Worm (Caenorhabditis elegans): ENCODE results near the gene nhr-286.
A peak's percentile ranks its signal among the peaks of the same experiment; 100 is the strongest.

nhr-286 gene

ce11 chrV:7132248-7132647, 40.8 kb upstream of the nhr-286 start, which contains the start of gene sre-10:
Gene sre-10 (plus strand): TSS chrV:7132548.
- no peak for TF ChIP-seq sea-2 (GFP tag; optimal IDR thresholded peaks at IDR 0.05)
- TF ChIP-seq elt-1 (tag; optimal IDR thresholded peaks at IDR 0.05), result no peak
- no peak for TF ChIP-seq ama-1 (optimal IDR thresholded peaks at IDR 0.05)
- no peak for TF ChIP-seq elt-2 (tag; optimal IDR thresholded peaks at IDR 0.05)
- TF ChIP-seq nhr-28 (tag; optimal IDR thresholded peaks at IDR 0.05), result no peak
- TF ChIP-seq ZK546.5 (tag; optimal IDR thresholded peaks at IDR 0.05), result no peak
- no peak for TF ChIP-seq nhr-25 (tag; optimal IDR thresholded peaks at IDR 0.05)
- TF ChIP-seq nhr-67 (tag; optimal IDR thresholded peaks at IDR 0.05), result no peak
- TF ChIP-seq eor-1 (tag; optimal IDR thresholded peaks at IDR 0.05), result no peak
- TF ChIP-seq ceh-16 (tag; optimal IDR thresholded peaks at IDR 0.05), result no peak
- no peak for TF ChIP-seq ztf-11 (tag; optimal IDR thresholded peaks at IDR 0.05)
- no peak for TF ChIP-seq mdl-1 (tag; optimal IDR thresholded peaks at IDR 0.05)
- no peak for TF ChIP-seq ceh-82 (tag; optimal IDR thresholded peaks at IDR 0.05)
- TF ChIP-seq fkh-2 (tag; optimal IDR thresholded peaks at IDR 0.05), result no peak
- TF ChIP-seq nhr-12 (tag; optimal IDR thresholded peaks at IDR 0.05), result no peak
- no peak for TF ChIP-seq zag-1 (tag; optimal IDR thresholded peaks at IDR 0.05)
- TF ChIP-seq lsy-12 (tag; optimal IDR thresholded peaks at IDR 0.05), result no peak
- TF ChIP-seq egl-27 (tag; optimal IDR thresholded peaks at IDR 0.05), result no peak
- no peak for TF ChIP-seq unc-39 (tag; optimal IDR thresholded peaks at IDR 0.05)

ce11 chrV:7130974-7131373, 39.6 kb upstream of the nhr-286 start, which contains the start of gene srx-36:
Gene srx-36 (minus strand): TSS chrV:7131074.
- TF ChIP-seq ama-1 (optimal IDR thresholded peaks at IDR 0.05) (no peak), nhr-11 (tag; optimal IDR thresholded peaks at IDR 0.05) (no peak), fkh-2 (tag; optimal IDR thresholded peaks at IDR 0.05) (no peak), lin-39 (tag; optimal IDR thresholded peaks at IDR 0.05) (no peak), daf-12 (tag; optimal IDR thresholded peaks at IDR 0.05) (no peak), skn-1 (tag; optimal IDR thresholded peaks at IDR 0.05) (no peak), pqm-1 (tag; optimal IDR thresholded peaks at IDR 0.05) (no peak), ceh-9 (tag; optimal IDR thresholded peaks at IDR 0.05) (no peak), mml-1 (tag; optimal IDR thresholded peaks at IDR 0.05) (no peak), elt-3 (tag; optimal IDR thresholded peaks at IDR 0.05) (no peak), lsy-12 (tag; optimal IDR thresholded peaks at IDR 0.05) (no peak), lin-15B (tag; optimal IDR thresholded peaks at IDR 0.05) (no peak), nhr-43 (tag; optimal IDR thresholded peaks at IDR 0.05; ENCODE audit: poor library complexity, severe bottlenecking) (no peak), ceh-16 (tag; optimal IDR thresholded peaks at IDR 0.05) (no peak), egl-5 (tag; optimal IDR thresholded peaks at IDR 0.05) (no peak)

- TF ChIP-seq pqm-1 (tag; optimal IDR thresholded peaks at IDR 0.05), result no peak
Observed at ce11 chrV:7129460-7129859, 38.0 kb upstream of the nhr-286 start, which contains the start of gene T01C4.8. Gene T01C4.8 (minus strand): TSS chrV:7129560.

DNA sequence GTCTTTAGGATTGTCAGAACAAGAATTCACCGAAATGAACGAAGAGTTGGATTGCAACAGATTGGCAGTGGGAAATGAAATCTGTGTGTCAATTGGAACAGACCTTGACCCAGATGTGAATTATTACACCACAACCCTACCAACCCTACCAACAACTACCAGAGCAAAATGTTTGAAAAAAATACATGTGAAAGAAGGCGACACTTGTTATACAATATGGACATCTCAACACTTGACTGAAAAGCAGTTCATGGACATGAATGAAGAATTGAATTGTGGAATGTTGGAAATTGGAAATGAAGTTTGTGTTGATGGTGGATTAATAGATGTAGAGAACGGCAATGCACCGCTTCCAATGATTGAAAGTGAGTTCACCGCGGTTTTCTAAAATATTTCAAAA, 32.6 kb upstream of the nhr-286 start:
- TF ChIP-seq elt-3 (tag; optimal IDR thresholded peaks at IDR 0.05) (no peak), nfya-1 (tag; optimal IDR thresholded peaks at IDR 0.05; ENCODE audit: insufficient read depth) (no peak), eor-1 (tag; optimal IDR thresholded peaks at IDR 0.05) (no peak), nhr-77 (tag; optimal IDR thresholded peaks at IDR 0.05) (no peak), nhr-12 (tag; optimal IDR thresholded peaks at IDR 0.05) (no peak), nhr-237 (tag; optimal IDR thresholded peaks at IDR 0.05) (no peak), skn-1 (tag; optimal IDR thresholded peaks at IDR 0.05) (no peak), nhr-28 (tag; optimal IDR thresholded peaks at IDR 0.05) (no peak), ceh-28 (tag; optimal IDR thresholded peaks at IDR 0.05) (no peak)

DNA sequence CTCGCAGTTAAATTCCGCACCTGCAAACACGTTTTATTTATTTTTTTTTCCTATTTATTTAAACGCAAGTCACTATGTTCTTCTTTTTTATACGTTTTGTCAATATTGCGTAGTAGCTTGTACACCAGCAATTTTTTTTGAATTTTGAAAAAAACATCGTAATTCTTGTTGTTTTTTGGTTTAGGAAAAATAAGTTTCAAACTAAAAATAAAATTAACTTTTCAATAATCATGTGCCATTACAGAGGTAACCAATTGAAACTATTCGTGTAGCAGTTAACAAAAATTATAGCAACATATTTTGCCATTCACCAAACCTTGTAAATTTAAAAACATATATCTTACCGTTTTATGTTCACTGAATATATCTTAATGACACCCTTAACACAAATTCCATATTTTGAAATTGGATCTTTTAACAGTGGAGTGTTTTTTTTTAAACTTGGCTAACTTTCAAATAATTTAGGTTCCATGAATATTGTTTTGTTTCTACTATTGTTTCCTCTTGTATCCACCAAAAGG, 31.8 kb upstream of the nhr-286 start, which contains the start of gene lmd-5:
lmd-5 (plus strand) TSS at position 471 of the 521 bp plus-strand sequence.
- no peak for TF ChIP-seq nhr-11 (tag; optimal IDR thresholded peaks at IDR 0.05)
- TF ChIP-seq pha-4 (tag; optimal IDR thresholded peaks at IDR 0.05), result peak; percentile 63
- no peak for TF ChIP-seq fkh-2 (tag; optimal IDR thresholded peaks at IDR 0.05)
